Worm (Caenorhabditis elegans): Measurements from ENCODE around the gene scl-1.

Gene scl-1

DNA sequence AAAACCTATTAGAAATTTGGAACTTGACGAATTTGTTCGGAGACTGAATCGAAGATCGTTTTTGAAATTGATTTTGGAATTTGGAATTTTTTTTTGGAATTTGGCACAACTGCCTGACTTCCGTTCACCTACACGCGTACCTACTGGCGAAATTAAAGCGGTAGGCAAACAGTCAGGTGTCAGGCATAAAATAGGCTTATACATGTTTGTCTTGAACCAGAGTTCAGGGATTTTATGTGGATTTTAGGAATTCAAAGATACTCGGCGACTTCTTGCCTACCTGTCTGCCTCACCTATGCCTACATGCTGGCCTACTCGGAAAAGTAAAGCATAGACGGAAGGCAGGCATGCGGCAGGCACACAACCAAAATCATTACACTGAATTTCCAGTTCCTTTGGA, 22.2 kb downstream of the scl-1 start:
- no peak for TF ChIP-seq flt-1 (GFP tag; IDR thresholded peaks at IDR 0.05)
- no peak for TF ChIP-seq klf-2 (GFP tag; conservative IDR thresholded peaks at IDR 0.05)
- TF ChIP-seq med-1 (GFP tag; optimal IDR thresholded peaks at IDR 0.05; ENCODE audit: insufficient read depth), result no peak
- TF ChIP-seq ztf-23 (GFP tag; IDR thresholded peaks at IDR 0.05), result no peak
- no peak for TF ChIP-seq ref-1 (GFP tag; conservative IDR thresholded peaks at IDR 0.05)
- no peak for TF ChIP-seq tab-1 (GFP tag; IDR thresholded peaks at IDR 0.05)
- no peak for TF ChIP-seq cog-1 (tag; optimal IDR thresholded peaks at IDR 0.05)
- TF ChIP-seq T22C8.4 (GFP tag; IDR thresholded peaks at IDR 0.05), result no peak
- TF ChIP-seq ztf-29 (GFP tag; IDR thresholded peaks at IDR 0.05), result no peak

DNA sequence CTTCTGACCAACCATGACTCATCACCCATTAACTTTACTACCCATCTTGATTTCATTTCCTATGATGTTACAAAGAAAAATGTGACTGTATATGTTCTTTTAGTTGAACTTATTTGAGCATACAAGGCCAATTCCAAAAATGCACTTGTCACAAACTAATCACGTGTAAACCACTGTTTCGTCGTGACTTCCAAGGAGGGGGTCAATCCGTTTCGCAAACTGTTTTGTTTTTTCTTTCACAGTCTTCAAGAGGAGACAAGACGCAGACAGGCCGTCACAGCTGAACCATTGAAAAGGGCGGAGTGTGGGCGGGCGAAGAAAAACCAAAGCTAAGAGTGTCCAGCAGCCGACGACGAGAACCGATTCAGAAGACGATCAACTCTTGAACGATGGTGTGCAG, 23.0 kb downstream of the scl-1 start, which contains the start of gene C39E9.8:
C39E9.8 (plus strand) TSS at position 328 of the 400 bp plus-strand sequence.
- TF ChIP-seq ztf-23 (GFP tag; IDR thresholded peaks at IDR 0.05) (no peak), tab-1 (GFP tag; IDR thresholded peaks at IDR 0.05) (no peak), ref-1 (GFP tag; conservative IDR thresholded peaks at IDR 0.05) (no peak), klf-2 (GFP tag; conservative IDR thresholded peaks at IDR 0.05) (no peak), cog-1 (tag; optimal IDR thresholded peaks at IDR 0.05) (no peak), flt-1 (GFP tag; IDR thresholded peaks at IDR 0.05) (no peak)

DNA sequence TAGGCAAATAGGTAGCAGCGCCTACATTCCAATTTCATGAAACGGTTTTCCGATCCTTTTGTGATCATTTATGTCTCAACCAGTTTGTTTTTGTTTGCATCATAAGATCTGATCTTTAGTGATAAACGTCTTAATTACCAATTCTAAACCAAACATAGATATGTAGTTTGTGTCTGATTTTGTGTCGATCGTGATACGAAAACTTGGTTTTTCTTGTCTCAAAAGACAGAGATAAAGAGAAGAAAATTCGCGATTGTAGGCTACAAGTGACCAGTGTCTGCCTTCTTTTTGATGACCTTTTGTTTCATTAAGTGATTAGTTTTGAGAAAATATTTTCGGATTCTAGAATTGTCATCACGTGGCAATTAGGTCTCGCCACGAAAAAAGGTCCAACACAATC, 24.1 kb downstream of the scl-1 start:
- no peak for TF ChIP-seq med-1 (GFP tag; optimal IDR thresholded peaks at IDR 0.05; ENCODE audit: insufficient read depth)
- no peak for TF ChIP-seq ztf-23 (GFP tag; IDR thresholded peaks at IDR 0.05)
- no peak for TF ChIP-seq ztf-29 (GFP tag; IDR thresholded peaks at IDR 0.05)
- TF ChIP-seq klf-2 (GFP tag; conservative IDR thresholded peaks at IDR 0.05), result no peak
- TF ChIP-seq ref-1 (GFP tag; conservative IDR thresholded peaks at IDR 0.05), result no peak
- no peak for TF ChIP-seq cog-1 (tag; optimal IDR thresholded peaks at IDR 0.05)
- TF ChIP-seq T22C8.4 (GFP tag; IDR thresholded peaks at IDR 0.05), result no peak
- no peak for TF ChIP-seq tab-1 (GFP tag; IDR thresholded peaks at IDR 0.05)
- no peak for TF ChIP-seq flt-1 (GFP tag; IDR thresholded peaks at IDR 0.05)

DNA sequence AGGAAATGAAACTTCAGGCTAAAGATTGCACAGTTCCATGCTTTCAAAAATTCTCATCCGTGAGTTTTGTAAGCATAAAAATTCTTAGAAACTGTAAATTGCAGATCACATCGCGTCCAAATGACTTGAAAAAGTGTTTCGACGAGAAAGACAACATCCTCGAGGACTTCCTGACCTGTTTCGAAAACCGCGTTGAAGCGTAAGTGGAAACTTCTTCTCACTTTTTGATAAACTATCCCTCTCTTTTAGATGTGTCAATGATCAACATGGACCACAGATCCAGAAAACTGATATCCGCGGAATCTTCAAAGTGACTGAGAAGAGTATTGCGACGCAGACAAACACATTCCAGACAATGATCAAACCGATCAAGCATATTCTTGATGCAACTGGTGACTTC, 24.7 kb downstream of the scl-1 start:
- no peak for TF ChIP-seq klf-2 (GFP tag; conservative IDR thresholded peaks at IDR 0.05)
- no peak for TF ChIP-seq flt-1 (GFP tag; IDR thresholded peaks at IDR 0.05)
- no peak for TF ChIP-seq ztf-29 (GFP tag; IDR thresholded peaks at IDR 0.05)
- TF ChIP-seq ztf-23 (GFP tag; IDR thresholded peaks at IDR 0.05), result no peak
- TF ChIP-seq med-1 (GFP tag; optimal IDR thresholded peaks at IDR 0.05; ENCODE audit: insufficient read depth), result no peak
- TF ChIP-seq ref-1 (GFP tag; conservative IDR thresholded peaks at IDR 0.05), result no peak
- TF ChIP-seq cog-1 (tag; optimal IDR thresholded peaks at IDR 0.05), result no peak
- no peak for TF ChIP-seq T22C8.4 (GFP tag; IDR thresholded peaks at IDR 0.05)
- no peak for TF ChIP-seq tab-1 (GFP tag; IDR thresholded peaks at IDR 0.05)

DNA sequence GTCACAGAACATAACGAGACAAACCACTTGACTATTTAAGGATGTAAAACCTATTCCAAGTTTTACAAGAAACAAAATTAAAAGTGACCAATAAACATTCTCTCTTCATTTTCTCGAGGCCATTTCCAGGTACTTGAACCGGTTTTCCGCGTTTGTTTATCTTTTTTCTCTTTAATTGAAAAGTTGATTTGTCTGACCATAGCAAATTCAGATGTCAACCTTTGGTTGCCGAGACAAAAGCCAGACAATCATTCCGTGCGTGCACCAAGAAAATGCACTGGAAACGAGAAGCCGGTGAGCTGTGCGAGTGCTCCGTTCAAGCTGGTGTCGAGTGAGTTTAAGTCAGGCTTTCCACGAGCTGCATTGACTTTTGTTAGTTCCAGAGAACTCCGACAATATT, 26.0 kb downstream of the scl-1 start:
- TF ChIP-seq ztf-29 (GFP tag; IDR thresholded peaks at IDR 0.05), result no peak
- TF ChIP-seq ref-1 (GFP tag; conservative IDR thresholded peaks at IDR 0.05), result no peak
- no peak for TF ChIP-seq T22C8.4 (GFP tag; IDR thresholded peaks at IDR 0.05)
- TF ChIP-seq klf-2 (GFP tag; conservative IDR thresholded peaks at IDR 0.05), result no peak
- no peak for TF ChIP-seq cog-1 (tag; optimal IDR thresholded peaks at IDR 0.05)

DNA sequence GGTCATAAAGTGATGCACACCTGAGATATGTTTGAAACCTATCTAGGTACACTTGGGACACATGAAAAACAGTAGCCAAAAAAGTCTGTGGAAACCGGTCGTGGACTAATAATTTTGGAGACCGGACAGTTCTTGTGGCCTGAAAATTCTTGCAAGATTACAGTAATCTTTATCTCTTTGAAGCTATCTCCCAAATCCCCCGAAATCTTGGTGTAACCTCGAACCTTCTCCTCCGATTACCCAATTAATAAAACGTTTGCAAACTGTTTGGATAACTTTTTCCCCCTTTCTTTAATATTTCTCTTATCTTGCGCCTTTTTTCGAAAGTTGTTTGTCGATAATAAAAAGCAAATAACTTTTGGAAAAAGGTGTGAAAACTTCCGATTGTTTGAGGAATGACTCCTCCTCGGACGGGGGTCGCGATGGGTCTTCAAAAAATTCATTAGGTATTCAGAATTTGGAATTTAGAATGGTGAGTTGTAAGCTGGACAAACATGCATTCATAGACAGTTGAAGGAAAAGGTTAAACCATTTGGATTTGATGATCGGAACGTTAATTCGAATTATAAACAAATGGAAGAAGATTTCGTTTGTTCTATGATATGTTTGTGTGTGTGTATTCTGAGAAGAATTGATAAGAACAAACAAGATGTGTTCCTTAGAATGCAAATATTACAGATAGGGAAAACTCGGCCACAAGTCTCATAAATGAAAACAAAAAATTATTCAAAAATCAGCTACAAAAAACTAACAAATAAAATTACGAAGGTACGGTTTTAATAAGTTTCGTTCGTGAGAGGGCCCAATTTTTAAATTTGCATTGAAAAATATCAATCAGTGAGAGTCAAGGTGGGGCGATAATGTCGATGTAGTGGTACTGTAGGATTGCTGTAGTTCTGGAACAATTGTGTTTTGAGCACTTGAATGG, 27.0 kb downstream of the scl-1 start:
- TF ChIP-seq ztf-29 (GFP tag; IDR thresholded peaks at IDR 0.05), result no peak
- no peak for TF ChIP-seq klf-2 (GFP tag; conservative IDR thresholded peaks at IDR 0.05)
- TF ChIP-seq ref-1 (GFP tag; conservative IDR thresholded peaks at IDR 0.05), result no peak
- no peak for TF ChIP-seq tab-1 (GFP tag; IDR thresholded peaks at IDR 0.05)
- TF ChIP-seq flt-1 (GFP tag; IDR thresholded peaks at IDR 0.05), result no peak
- TF ChIP-seq T22C8.4 (GFP tag; IDR thresholded peaks at IDR 0.05), result no peak
- no peak for TF ChIP-seq cog-1 (tag; optimal IDR thresholded peaks at IDR 0.05)
- TF ChIP-seq med-1 (GFP tag; optimal IDR thresholded peaks at IDR 0.05; ENCODE audit: insufficient read depth), result no peak
- no peak for TF ChIP-seq ztf-23 (GFP tag; IDR thresholded peaks at IDR 0.05)

DNA sequence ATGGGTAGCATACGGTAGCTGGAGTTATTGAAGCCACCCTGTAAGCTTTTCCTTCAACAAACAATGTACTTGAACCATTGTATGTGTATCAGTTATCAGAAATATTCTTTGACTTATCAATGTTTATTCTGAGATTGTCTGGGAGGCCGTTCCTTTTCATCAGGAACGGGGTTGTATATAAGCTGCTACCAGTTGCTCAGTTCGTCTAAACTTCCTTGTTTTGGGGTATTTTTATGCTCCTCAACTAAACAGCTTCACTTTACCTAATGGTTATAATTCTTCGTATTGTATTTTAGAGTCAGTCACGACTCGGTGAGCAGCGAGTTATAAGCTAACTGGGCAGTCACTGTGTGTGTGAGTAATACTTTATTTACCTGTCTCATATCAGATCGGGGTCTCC, 29.5 kb downstream of the scl-1 start:
- no peak for TF ChIP-seq tab-1 (GFP tag; IDR thresholded peaks at IDR 0.05)
- TF ChIP-seq ztf-29 (GFP tag; IDR thresholded peaks at IDR 0.05), result no peak
- TF ChIP-seq cog-1 (tag; optimal IDR thresholded peaks at IDR 0.05), result no peak
- no peak for TF ChIP-seq flt-1 (GFP tag; IDR thresholded peaks at IDR 0.05)
- no peak for TF ChIP-seq med-1 (GFP tag; optimal IDR thresholded peaks at IDR 0.05; ENCODE audit: insufficient read depth)
- TF ChIP-seq T22C8.4 (GFP tag; IDR thresholded peaks at IDR 0.05), result no peak
- TF ChIP-seq klf-2 (GFP tag; conservative IDR thresholded peaks at IDR 0.05), result no peak
- TF ChIP-seq ref-1 (GFP tag; conservative IDR thresholded peaks at IDR 0.05), result no peak
- TF ChIP-seq ztf-23 (GFP tag; IDR thresholded peaks at IDR 0.05), result no peak

DNA sequence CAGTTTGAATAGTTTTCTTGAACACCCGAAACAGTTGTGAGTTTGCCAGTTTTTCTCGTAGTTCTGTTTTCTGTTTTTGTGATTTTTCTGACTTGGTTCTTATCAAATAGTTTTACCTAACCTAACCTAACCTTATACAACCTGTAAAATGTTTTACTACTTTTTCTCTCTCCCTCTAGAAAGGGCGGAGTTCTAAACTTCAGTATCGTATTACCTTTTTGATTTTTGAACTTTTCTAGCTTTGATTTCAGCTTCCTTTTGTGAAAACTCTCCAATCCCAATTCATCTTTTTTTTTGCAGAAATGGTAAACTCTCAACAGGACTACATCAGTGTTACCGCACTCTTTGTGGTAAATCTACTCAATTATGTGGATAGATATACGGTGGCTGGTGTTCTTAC, 30.6 kb downstream of the scl-1 start, which contains the start of gene spin-2:
spin-2 (plus strand) TSS at position 301 of the 400 bp plus-strand sequence.
- TF ChIP-seq flt-1 (GFP tag; IDR thresholded peaks at IDR 0.05) (no peak), klf-2 (GFP tag; conservative IDR thresholded peaks at IDR 0.05) (no peak), tab-1 (GFP tag; IDR thresholded peaks at IDR 0.05) (no peak), T22C8.4 (GFP tag; IDR thresholded peaks at IDR 0.05) (no peak), cog-1 (tag; optimal IDR thresholded peaks at IDR 0.05) (no peak), ztf-29 (GFP tag; IDR thresholded peaks at IDR 0.05) (no peak), med-1 (GFP tag; optimal IDR thresholded peaks at IDR 0.05; ENCODE audit: insufficient read depth) (no peak), ref-1 (GFP tag; conservative IDR thresholded peaks at IDR 0.05) (no peak)

DNA sequence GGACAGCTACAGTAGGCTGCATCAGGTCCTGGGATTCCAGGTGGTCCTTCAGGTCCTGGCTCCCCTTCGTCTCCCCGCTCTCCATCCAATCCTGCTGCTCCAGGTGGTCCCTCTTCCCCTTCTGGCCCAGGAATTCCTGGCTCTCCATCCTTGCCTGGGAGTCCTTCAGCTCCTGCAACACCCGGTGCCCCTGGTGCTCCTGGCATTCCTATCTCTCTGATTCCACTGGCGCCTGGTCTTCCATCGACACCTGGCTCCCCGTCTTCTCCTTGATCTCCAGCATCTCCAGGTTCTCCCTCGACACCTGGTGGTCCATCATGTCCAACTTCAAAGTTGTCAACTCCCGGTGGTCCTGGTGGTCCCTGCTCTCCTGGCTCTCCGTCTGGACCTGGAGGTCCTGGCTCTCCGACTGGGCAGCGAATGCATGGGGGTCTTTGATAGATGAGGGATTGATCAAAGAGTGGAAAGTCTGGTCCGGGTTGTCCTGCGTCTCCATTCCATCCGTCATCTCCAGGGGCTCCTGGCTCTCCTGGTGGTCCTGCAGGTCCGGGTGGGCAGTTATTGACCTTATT, 33.6 kb downstream of the scl-1 start:
- TF ChIP-seq ztf-29 (GFP tag; IDR thresholded peaks at IDR 0.05) (no peak), tab-1 (GFP tag; IDR thresholded peaks at IDR 0.05) (0 out of 2 replicates have a peak, but pooled peaks have one; percentile 47)

Data from whole organism, midembryonic.